Fruit fly (Drosophila melanogaster) whole organism, embryonic: Measurements from ENCODE around the gene CG45428.
A peak's percentile ranks its signal among the peaks of the same experiment; 100 is the strongest.

Experiments
- Atf-2 ChIP-seq: fragments of 200-800 bp; sonication (Bioruptor generic); optimal IDR thresholded peaks from 2 replicates; lab custom pipeline; 2016; ENCODE audit warnings: missing biosample characterization, missing genetic modification characterization
- CG1024 ChIP-seq: fragments of 200-800 bp; sonication (Bioruptor generic); IDR thresholded peaks from 2 replicates; pipeline ENCODE4 v1.3.6; 2022; ENCODE audit warnings: missing biosample characterization, missing genetic modification characterization
- CG10654 ChIP-seq: fragments of 200-800 bp; sonication (Bioruptor generic); optimal IDR thresholded peaks from 2 replicates; lab custom pipeline; 2016; ENCODE audit warnings: missing biosample characterization, missing genetic modification characterization
- CG11398 ChIP-seq: fragments of 200-800 bp; sonication (Bioruptor generic); optimal IDR thresholded peaks from 2 replicates; lab custom pipeline; 2016; ENCODE audit warnings: missing biosample characterization, missing genetic modification characterization
- CG11456 ChIP-seq: fragments of 200-800 bp; sonication (Bioruptor generic); IDR thresholded peaks from 3 replicates; pipeline ENCODE4 v1.3.6; 2022; ENCODE audit warnings: missing biosample characterization, missing genetic modification characterization
- CG12155 ChIP-seq: fragments of 200-800 bp; sonication (Bioruptor generic); optimal IDR thresholded peaks from 3 replicates; lab custom pipeline; 2016; ENCODE audit warnings: missing biosample characterization, missing genetic modification characterization
- CG12219 ChIP-seq: fragments of 200-800 bp; sonication (Bioruptor generic); optimal IDR thresholded peaks from 3 replicates; lab custom pipeline; 2018; ENCODE audit warnings: missing biosample characterization, mild to moderate bottlenecking, missing genetic modification characterization
- CG13287 ChIP-seq: fragments of 200-800 bp; sonication (Bioruptor generic); IDR thresholded peaks from 2 replicates; pipeline ENCODE4 v1.3.6; 2022; ENCODE audit warnings: missing biosample characterization, missing genetic modification characterization; ENCODE audit not compliant: partially characterized antibody
- CG15601 ChIP-seq: fragments of 200-800 bp; sonication (Bioruptor generic); optimal IDR thresholded peaks from 3 replicates; lab custom pipeline; 2019; ENCODE audit warnings: missing biosample characterization, mild to moderate bottlenecking, missing genetic modification characterization, moderate library complexity
- CG16815 ChIP-seq: fragments of 200-800 bp; sonication (Bioruptor generic); optimal IDR thresholded peaks from 3 replicates; lab custom pipeline; 2017; ENCODE audit warnings: missing biosample characterization, mild to moderate bottlenecking, missing genetic modification characterization
- CG1832 ChIP-seq: fragments of 200-800 bp; sonication (Bioruptor generic); optimal IDR thresholded peaks from 2 replicates; lab custom pipeline; 2017; ENCODE audit warnings: missing biosample characterization, mild to moderate bottlenecking, missing genetic modification characterization, inconsistent platforms
- CG18764 ChIP-seq: fragments of 200-800 bp; sonication (Bioruptor generic); optimal IDR thresholded peaks from 3 replicates; lab custom pipeline; 2016; ENCODE audit warnings: missing biosample characterization, missing genetic modification characterization
- CG2678 ChIP-seq: fragments of 200-800 bp; sonication (Bioruptor generic); optimal IDR thresholded peaks from 3 replicates; lab custom pipeline; 2019; ENCODE audit warnings: missing biosample characterization, mild to moderate bottlenecking, missing genetic modification characterization, moderate library complexity
- CG3065 ChIP-seq: fragments of 200-800 bp; sonication (Bioruptor generic); optimal IDR thresholded peaks from 2 replicates; lab custom pipeline; 2016; ENCODE audit warnings: missing biosample characterization, missing genetic modification characterization
- CG3847 ChIP-seq: fragments of 200-800 bp; sonication (Bioruptor generic); IDR thresholded peaks from 2 replicates; pipeline ENCODE4 v1.3.6; 2022; ENCODE audit warnings: missing biosample characterization, missing genetic modification characterization
- CG4282 ChIP-seq: fragments of 200-800 bp; sonication (Bioruptor generic); optimal IDR thresholded peaks from 2 replicates; lab custom pipeline; 2016; ENCODE audit warnings: missing biosample characterization, missing genetic modification characterization
- CG4730 ChIP-seq: fragments of 200-800 bp; sonication (Bioruptor generic); IDR thresholded peaks from 2 replicates; pipeline ENCODE4 v1.3.6; 2022; ENCODE audit warnings: missing biosample characterization, missing genetic modification characterization
- CG6683 ChIP-seq: fragments of 200-800 bp; sonication (Bioruptor generic); optimal IDR thresholded peaks from 2 replicates; lab custom pipeline; 2017; ENCODE audit warnings: missing biosample characterization, mild to moderate bottlenecking, missing genetic modification characterization, missing genetic modification reagents
- CG8089 ChIP-seq: fragments of 200-800 bp; sonication (Bioruptor generic); optimal IDR thresholded peaks from 3 replicates; lab custom pipeline; 2016; ENCODE audit warnings: missing biosample characterization, missing genetic modification characterization
- CG9932 ChIP-seq: fragments of 200-800 bp; sonication (Bioruptor generic); IDR thresholded peaks from 2 replicates; pipeline ENCODE4 v1.3.6; 2022; ENCODE audit warnings: missing biosample characterization, missing genetic modification characterization
- H15 ChIP-seq: fragments of 200-800 bp; sonication (Bioruptor generic); IDR thresholded peaks from 3 replicates; pipeline ENCODE4 v1.3.6; 2022; ENCODE audit warnings: missing biosample characterization, missing genetic modification characterization
- Kr ChIP-seq: fragments of 200-800 bp; sonication (Bioruptor generic); optimal IDR thresholded peaks from 2 replicates; lab custom pipeline; 2017; ENCODE audit warnings: missing biosample characterization, mild to moderate bottlenecking, missing genetic modification characterization
- Max ChIP-seq: fragments of 200-800 bp; sonication (Bioruptor generic); optimal IDR thresholded peaks from 2 replicates; lab custom pipeline; 2016; ENCODE audit warnings: missing biosample characterization, mild to moderate bottlenecking, missing genetic modification characterization
- Neu2 ChIP-seq: fragments of 200-800 bp; sonication (Bioruptor generic); optimal IDR thresholded peaks from 3 replicates; lab custom pipeline; 2016; ENCODE audit warnings: missing biosample characterization, missing genetic modification characterization, borderline replicate concordance
- Opbp ChIP-seq: fragments of 200-800 bp; sonication (Bioruptor generic); IDR thresholded peaks from 3 replicates; pipeline ENCODE4 v1.3.6; 2022; ENCODE audit warnings: missing biosample characterization, missing genetic modification characterization; ENCODE audit not compliant: partially characterized antibody
- Stat92E ChIP-seq, 3 experiments: fragments of >200 bp in 2 of 3; fragments of 200-800 bp in 1 of 3; sonication (Bioruptor generic) in 1 of 3; optimal IDR thresholded peaks; 2 replicates each; lab custom pipeline; 2017 to 2019; ENCODE audit warnings: missing biosample characterization in 3 of 3, missing genetic modification characterization in 3 of 3, mild to moderate bottlenecking in 1 of 3, moderate library complexity in 1 of 3
- ara ChIP-seq: fragments of 200-800 bp; sonication (Bioruptor generic); IDR thresholded peaks from 2 replicates; pipeline ENCODE4 v1.3.6; 2022; ENCODE audit warnings: missing biosample characterization, missing genetic modification characterization
- bbx ChIP-seq: fragments of 200-800 bp; sonication (Bioruptor generic); IDR thresholded peaks from 2 replicates; pipeline ENCODE4 v1.3.6; 2022; ENCODE audit warnings: missing biosample characterization, missing genetic modification characterization; ENCODE audit not compliant: partially characterized antibody
- caup ChIP-seq: fragments of 200-800 bp; sonication (Bioruptor generic); optimal IDR thresholded peaks from 3 replicates; lab custom pipeline; 2017; ENCODE audit warnings: missing biosample characterization, mild to moderate bottlenecking, missing genetic modification characterization, moderate library complexity; ENCODE audit not compliant: severe bottlenecking
- chinmo ChIP-seq: fragments of 200-800 bp; sonication (Bioruptor generic); IDR thresholded peaks from 4 replicates; pipeline ENCODE4 v1.3.6; 2022; ENCODE audit warnings: missing biosample characterization, missing genetic modification characterization; ENCODE audit not compliant: partially characterized antibody
- chm ChIP-seq: fragments of 200-800 bp; sonication (Bioruptor generic); IDR thresholded peaks from 2 replicates; pipeline ENCODE4 v1.3.6; 2022; ENCODE audit warnings: missing biosample characterization, missing genetic modification characterization
- danr ChIP-seq: fragments of 200-800 bp; sonication (Bioruptor generic); IDR thresholded peaks from 2 replicates; pipeline ENCODE4 v1.3.6; 2022; ENCODE audit warnings: missing biosample characterization, missing genetic modification characterization
- dpn ChIP-seq, 2 experiments: fragments of 200-800 bp; sonication (Bioruptor generic); optimal IDR thresholded peaks; 3 replicates each; lab custom pipeline; 2016; ENCODE audit warnings: missing biosample characterization in 2 of 2, missing genetic modification characterization in 2 of 2
- fd3F ChIP-seq: fragments of 200-800 bp; sonication (Bioruptor generic); optimal IDR thresholded peaks from 2 replicates; lab custom pipeline; 2018; ENCODE audit warnings: missing biosample characterization, mild to moderate bottlenecking, missing genetic modification characterization, moderate library complexity
- gcm ChIP-seq: fragments of 200-800 bp; sonication (Bioruptor generic); optimal IDR thresholded peaks from 2 replicates; lab custom pipeline; 2019; ENCODE audit warnings: missing biosample characterization, mild to moderate bottlenecking, missing genetic modification characterization, moderate library complexity
- gfzf ChIP-seq: fragments of 200-800 bp; sonication (Bioruptor generic); optimal IDR thresholded peaks from 2 replicates; lab custom pipeline; 2016; ENCODE audit warnings: missing biosample characterization, mild to moderate bottlenecking, missing genetic modification characterization, moderate library complexity
- hth ChIP-seq: fragments of >200 bp; optimal IDR thresholded peaks from 2 replicates; lab custom pipeline; 2017; ENCODE audit warnings: inconsistent platforms
- jing ChIP-seq: fragments of 200-800 bp; sonication (Bioruptor generic); optimal IDR thresholded peaks from 2 replicates; lab custom pipeline; 2018; ENCODE audit warnings: missing biosample characterization, mild to moderate bottlenecking, missing genetic modification characterization
- kni ChIP-seq: fragments of 200-800 bp; sonication (Bioruptor generic); optimal IDR thresholded peaks from 3 replicates; lab custom pipeline; 2017; ENCODE audit warnings: mild to moderate bottlenecking, missing biosample characterization, missing genetic modification reagents, missing genetic modification characterization
- lbe ChIP-seq: fragments of 200-800 bp; sonication (Bioruptor generic); optimal IDR thresholded peaks from 2 replicates; lab custom pipeline; 2016; ENCODE audit warnings: missing biosample characterization, mild to moderate bottlenecking, missing genetic modification characterization
- lola ChIP-seq, 3 experiments: fragments of >200 bp in 2 of 3; fragments of 200-800 bp in 1 of 3; sonication (Bioruptor generic) in 1 of 3; optimal IDR thresholded peaks; 2 replicates each; lab custom pipeline; 2017 to 2019; ENCODE audit warnings: missing biosample characterization in 3 of 3, missing genetic modification characterization in 3 of 3, mild to moderate bottlenecking in 1 of 3, moderate library complexity in 1 of 3
- mirr ChIP-seq: fragments of 200-800 bp; sonication (Bioruptor generic); optimal IDR thresholded peaks from 3 replicates; lab custom pipeline; 2018; ENCODE audit warnings: missing biosample characterization, mild to moderate bottlenecking, missing genetic modification characterization
- org-1 ChIP-seq: fragments of 200-800 bp; sonication (Bioruptor generic); optimal IDR thresholded peaks from 2 replicates; lab custom pipeline; 2017; ENCODE audit warnings: missing biosample characterization, missing genetic modification characterization
- repo ChIP-seq: fragments of 200-800 bp; sonication (Bioruptor generic); optimal IDR thresholded peaks from 2 replicates; lab custom pipeline; 2016; ENCODE audit warnings: missing biosample characterization, missing genetic modification characterization
- sd ChIP-seq: fragments of 200-800 bp; sonication (Bioruptor generic); optimal IDR thresholded peaks from 3 replicates; lab custom pipeline; 2018; ENCODE audit warnings: missing biosample characterization, mild to moderate bottlenecking, missing genetic modification characterization, moderate library complexity
- sob ChIP-seq: fragments of 200-800 bp; sonication (Bioruptor generic); IDR thresholded peaks from 2 replicates; pipeline ENCODE4 v1.3.6; 2022; ENCODE audit warnings: missing biosample characterization, missing genetic modification characterization
- ssp ChIP-seq: fragments of 200-800 bp; sonication (Bioruptor generic); IDR thresholded peaks from 2 replicates; pipeline ENCODE4 v1.3.6; 2022; ENCODE audit warnings: missing biosample characterization, missing genetic modification characterization
- tgo ChIP-seq: fragments of 200-800 bp; sonication (Bioruptor generic); IDR thresholded peaks from 3 replicates; pipeline ENCODE4 v1.3.6; 2022; ENCODE audit warnings: missing biosample characterization, missing genetic modification characterization
- ttk ChIP-seq: fragments of 200-800 bp; sonication (Bioruptor generic); IDR thresholded peaks from 2 replicates; pipeline ENCODE4 v2.1.2; 2022; ENCODE audit warnings: missing biosample characterization, missing genetic modification characterization
- vfl ChIP-seq: fragments of 200-800 bp; sonication (Bioruptor generic); optimal IDR thresholded peaks from 2 replicates; lab custom pipeline; 2016; ENCODE audit warnings: missing biosample characterization, missing genetic modification characterization

Gene CG45428

DNA sequence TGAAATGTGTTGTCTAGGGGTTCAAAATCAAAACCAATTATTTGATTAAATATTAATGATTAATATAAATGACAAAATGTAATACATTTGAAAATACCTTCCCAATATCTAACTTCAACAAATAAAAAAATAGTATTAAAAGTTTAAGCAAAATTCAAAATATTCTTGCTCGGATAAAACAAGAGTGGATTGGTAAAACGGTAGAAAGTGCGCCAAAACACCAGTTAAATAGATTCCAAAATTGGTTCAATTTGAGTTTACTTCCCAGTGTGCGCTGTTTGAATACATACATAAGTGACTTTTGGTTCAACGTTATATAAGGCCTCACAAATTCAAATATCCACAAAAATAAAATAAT is 28.2 kb upstream of the CG45428 start (continued):
- TF ChIP-seq ssp (GFP tag; lab: Robert Waterston, UW) (0 out of 2 replicates have a peak, but pooled peaks have one; percentile 15), Opbp (GFP tag; lab: Robert Waterston, UW) (no peak), Neu2 (GFP tag; lab: Kevin White, UChicago) (no peak), Kr (no peak), ara (peak; percentile 15; the same call in 1 of the 2 replicates), jing (GFP tag; lab: Kevin White, UChicago) (no peak), CG18764 (GFP tag; lab: Kevin White, UChicago) (no peak), dpn (GFP tag; optimal IDR thresholded peaks at IDR 0.05; lab: Kevin White, UChicago) (peak; percentile 7 to 69), CG11398 (no peak), CG6683 (no peak), CG13287 (GFP tag; lab: Robert Waterston, UW) (no peak), ttk (GFP tag; lab: Robert Waterston, UW) (peak; percentile 54), chinmo (GFP tag; lab: Robert Waterston, UW) (no peak), CG9932 (GFP tag; lab: Robert Waterston, UW) (peak; percentile 70), CG12155 (GFP tag; lab: Kevin White, UChicago) (peak; percentile 45), caup (GFP tag; lab: Kevin White, UChicago) (peak; percentile 58), Max (peak; percentile 49), CG10654 (GFP tag; lab: Kevin White, UChicago) (peak; percentile 43), CG4282 (GFP tag; lab: Kevin White, UChicago) (no peak), kni (GFP tag; lab: Kevin White, UChicago) (no peak), CG12219 (peak; percentile 16), vfl (peak; percentile 40), danr (GFP tag; lab: Robert Waterston, UW) (no peak), lbe (peak; percentile 79), fd3F (GFP tag; lab: Kevin White, UChicago) (peak; percentile 67), hth (lab: Kevin White, UChicago) (no peak), chm (GFP tag; lab: Robert Waterston, UW) (no peak), CG3847 (GFP tag; lab: Robert Waterston, UW) (peak; percentile 70), repo (no peak), sob (peak; percentile 34; the same call in 1 of the 2 replicates), CG8089 (GFP tag; lab: Kevin White, UChicago) (no peak), CG4730 (GFP tag; lab: Robert Waterston, UW) (peak; percentile 52; the same call in 1 of the 2 replicates), bbx (GFP tag; lab: Robert Waterston, UW) (no peak), CG2678 (peak; percentile 86), Stat92E (GFP tag; optimal IDR thresholded peaks at IDR 0.05; lab: Kevin White, UChicago) (no peak), lola (GFP tag; optimal IDR thresholded peaks at IDR 0.05; lab: Kevin White, UChicago) (no peak), Atf-2 (GFP tag; lab: Kevin White, UChicago) (no peak), gcm (GFP tag; lab: Kevin White, UChicago) (peak; percentile 75), CG16815 (peak; percentile 40), org-1 (GFP tag; lab: Kevin White, UChicago) (peak; percentile 68), tgo (peak; percentile 70; the same call in 2 of the 3 replicates), gfzf (no peak), CG1832 (GFP tag; lab: Kevin White, UChicago) (no peak), sd (peak; percentile 56), CG3065 (GFP tag; lab: Kevin White, UChicago) (peak; percentile 2), CG15601 (tag; lab: Kevin White, UChicago) (no peak), CG1024 (GFP tag; lab: Robert Waterston, UW) (no peak), mirr (no peak), CG11456 (GFP tag; lab: Robert Waterston, UW) (no peak), H15 (GFP tag; lab: Robert Waterston, UW) (peak; percentile 57; the same call in 1 of the 3 replicates)
